Fruit fly (Drosophila melanogaster) whole organism, embryonic: ENCODE data around the gene unk.

ENCODE experiments used
- CG10654 ChIP-seq: fragments of 200-800 bp; sonication (Bioruptor generic); optimal IDR thresholded peaks from 2 replicates; lab custom pipeline; 2016; ENCODE audit warnings: missing biosample characterization, missing genetic modification characterization
- CG11398 ChIP-seq: fragments of 200-800 bp; sonication (Bioruptor generic); optimal IDR thresholded peaks from 2 replicates; lab custom pipeline; 2016; ENCODE audit warnings: missing biosample characterization, missing genetic modification characterization
- CG12299 ChIP-seq: fragments of 200-800 bp; sonication (Bioruptor generic); optimal IDR thresholded peaks from 2 replicates; lab custom pipeline; 2018; ENCODE audit warnings: missing biosample characterization, mild to moderate bottlenecking, missing genetic modification characterization
- CG12769 ChIP-seq: fragments of 200-800 bp; sonication (Bioruptor generic); optimal IDR thresholded peaks from 2 replicates; lab custom pipeline; 2019; ENCODE audit warnings: missing biosample characterization, mild to moderate bottlenecking, missing genetic modification characterization, moderate library complexity
- CG13894 ChIP-seq: fragments of 200-800 bp; sonication (Bioruptor generic); optimal IDR thresholded peaks from 3 replicates; lab custom pipeline; 2018; ENCODE audit warnings: missing biosample characterization, mild to moderate bottlenecking, missing genetic modification characterization, moderate library complexity
- CG14014 ChIP-seq: fragments of 200-800 bp; sonication (Bioruptor generic); IDR thresholded peaks from 2 replicates; pipeline ENCODE4 v1.3.6; 2022; ENCODE audit warnings: missing biosample characterization, missing genetic modification characterization
- CG14965 ChIP-seq: fragments of 200-800 bp; sonication (Bioruptor generic); optimal IDR thresholded peaks from 2 replicates; lab custom pipeline; 2016; ENCODE audit warnings: missing biosample characterization, missing genetic modification characterization, borderline replicate concordance
- CG17612 ChIP-seq: fragments of 200-800 bp; sonication (Bioruptor generic); IDR thresholded peaks from 2 replicates; pipeline ENCODE4 v1.3.6; 2022; ENCODE audit warnings: missing biosample characterization, missing genetic modification characterization
- CG18619 ChIP-seq: fragments of 200-800 bp; sonication (Bioruptor generic); optimal IDR thresholded peaks from 3 replicates; lab custom pipeline; 2017; ENCODE audit warnings: missing biosample characterization, mild to moderate bottlenecking, missing genetic modification characterization
- CG2678 ChIP-seq: fragments of 200-800 bp; sonication (Bioruptor generic); optimal IDR thresholded peaks from 3 replicates; lab custom pipeline; 2019; ENCODE audit warnings: missing biosample characterization, mild to moderate bottlenecking, missing genetic modification characterization, moderate library complexity
- CG43689 ChIP-seq: fragments of 200-800 bp; sonication (Bioruptor generic); IDR thresholded peaks from 2 replicates; pipeline ENCODE4 v1.3.6; 2022; ENCODE audit warnings: missing biosample characterization, missing genetic modification characterization
- CG5180 ChIP-seq: fragments of 200-800 bp; sonication (Bioruptor generic); optimal IDR thresholded peaks from 3 replicates; lab custom pipeline; 2017; ENCODE audit warnings: missing biosample characterization, missing genetic modification characterization, mild to moderate bottlenecking, moderate library complexity, missing genetic modification reagents
- CG7839 ChIP-seq: fragments of 200-800 bp; sonication (Bioruptor generic); optimal IDR thresholded peaks from 3 replicates; lab custom pipeline; 2018; ENCODE audit warnings: missing biosample characterization, mild to moderate bottlenecking, missing genetic modification characterization, moderate library complexity
- CG8359 ChIP-seq: fragments of 200-800 bp; sonication (Bioruptor generic); optimal IDR thresholded peaks from 2 replicates; lab custom pipeline; 2017; ENCODE audit warnings: missing biosample characterization, mild to moderate bottlenecking, missing genetic modification characterization, borderline replicate concordance
- CrebB ChIP-seq: fragments of 200-800 bp; sonication (Bioruptor generic); optimal IDR thresholded peaks from 3 replicates; lab custom pipeline; 2018; ENCODE audit warnings: missing biosample characterization, mild to moderate bottlenecking, missing genetic modification characterization
- D19A ChIP-seq: fragments of 200-800 bp; optimal IDR thresholded peaks from 3 replicates; lab custom pipeline; 2019; ENCODE audit warnings: missing biosample characterization, mild to moderate bottlenecking, missing genetic modification characterization, moderate library complexity
- Ets65A ChIP-seq: fragments of 200-800 bp; sonication (Bioruptor generic); peaks from one replicate; lab custom pipeline; 2016; ENCODE audit warnings: missing biosample characterization, missing genetic modification characterization
- H15 ChIP-seq: fragments of 200-800 bp; sonication (Bioruptor generic); IDR thresholded peaks from 3 replicates; pipeline ENCODE4 v1.3.6; 2022; ENCODE audit warnings: missing biosample characterization, missing genetic modification characterization
- HHEX ChIP-seq: fragments of 200-800 bp; sonication (Bioruptor generic); optimal IDR thresholded peaks from 3 replicates; lab custom pipeline; 2017; ENCODE audit warnings: missing biosample characterization, mild to moderate bottlenecking, missing genetic modification characterization, missing genetic modification reagents
- HLHmδ ChIP-seq: fragments of 200-800 bp; sonication (Bioruptor generic); optimal IDR thresholded peaks from 2 replicates; lab custom pipeline; 2018; ENCODE audit warnings: missing biosample characterization, mild to moderate bottlenecking, missing genetic modification characterization, moderate library complexity
- Hey ChIP-seq: fragments of 200-800 bp; sonication (Bioruptor generic); optimal IDR thresholded peaks from 3 replicates; lab custom pipeline; 2018; ENCODE audit warnings: missing biosample characterization, mild to moderate bottlenecking, missing genetic modification characterization
- Hr3 ChIP-seq: fragments of 200-800 bp; sonication (Bioruptor generic); optimal IDR thresholded peaks from 3 replicates; lab custom pipeline; 2016; ENCODE audit warnings: missing biosample characterization, missing genetic modification characterization
- NFAT ChIP-seq: fragments of 200-800 bp; sonication (Bioruptor generic); IDR thresholded peaks from 2 replicates; pipeline ENCODE4 v1.3.6; 2022; ENCODE audit warnings: missing biosample characterization, missing genetic modification characterization
- Opbp ChIP-seq: fragments of 200-800 bp; sonication (Bioruptor generic); IDR thresholded peaks from 3 replicates; pipeline ENCODE4 v1.3.6; 2022; ENCODE audit warnings: missing biosample characterization, missing genetic modification characterization; ENCODE audit not compliant: partially characterized antibody
- PHDP ChIP-seq: fragments of 200-800 bp; sonication (Bioruptor generic); optimal IDR thresholded peaks from 3 replicates; lab custom pipeline; 2018; ENCODE audit warnings: missing biosample characterization, mild to moderate bottlenecking, missing genetic modification characterization, moderate library complexity
- Stat92E ChIP-seq, 3 experiments: fragments of >200 bp in 2 of 3; fragments of 200-800 bp in 1 of 3; sonication (Bioruptor generic) in 1 of 3; optimal IDR thresholded peaks; 2 replicates each; lab custom pipeline; 2017 to 2019; ENCODE audit warnings: missing biosample characterization in 3 of 3, missing genetic modification characterization in 3 of 3, mild to moderate bottlenecking in 1 of 3, moderate library complexity in 1 of 3
- cad ChIP-seq: fragments of >200 bp; optimal IDR thresholded peaks from 2 replicates; lab custom pipeline; 2017; ENCODE audit warnings: missing biosample characterization, missing genetic modification characterization
- dmrt99B ChIP-seq: fragments of 200-800 bp; sonication (Bioruptor generic); optimal IDR thresholded peaks from 2 replicates; lab custom pipeline; 2018; ENCODE audit warnings: missing biosample characterization, mild to moderate bottlenecking, missing genetic modification characterization, moderate library complexity
- fu2 ChIP-seq: fragments of 200-800 bp; sonication (Bioruptor generic); optimal IDR thresholded peaks from 2 replicates; lab custom pipeline; 2016; ENCODE audit warnings: missing biosample characterization, missing genetic modification characterization
- grau ChIP-seq: fragments of 200-800 bp; optimal IDR thresholded peaks from 3 replicates; lab custom pipeline; 2019; ENCODE audit warnings: missing biosample characterization, mild to moderate bottlenecking, missing genetic modification characterization, moderate library complexity
- lab ChIP-seq: fragments of 200-800 bp; sonication (Bioruptor generic); optimal IDR thresholded peaks from 3 replicates; lab custom pipeline; 2017; ENCODE audit warnings: missing biosample characterization, missing genetic modification characterization, mild to moderate bottlenecking, moderate library complexity, missing genetic modification reagents
- maf-S ChIP-seq: fragments of 200-800 bp; sonication (Bioruptor generic); optimal IDR thresholded peaks from 2 replicates; lab custom pipeline; 2016; ENCODE audit warnings: missing biosample characterization, missing genetic modification characterization
- mam ChIP-seq: fragments of 200-800 bp; sonication (Bioruptor generic); optimal IDR thresholded peaks from 3 replicates; lab custom pipeline; 2016; ENCODE audit warnings: missing biosample characterization, missing genetic modification characterization
- nom ChIP-seq: fragments of 200-800 bp; sonication (Bioruptor generic); optimal IDR thresholded peaks from 2 replicates; lab custom pipeline; 2017; ENCODE audit warnings: missing biosample characterization, missing genetic modification characterization, mild to moderate bottlenecking, moderate library complexity, missing genetic modification reagents
- pan ChIP-seq, 4 experiments: fragments of >200 bp in 3 of 4; fragments of 200-800 bp in 1 of 4; sonication (Bioruptor generic) in 1 of 4; optimal IDR thresholded peaks in 3 of 4; IDR thresholded peaks in 1 of 4; 2 replicates each; pipeline versions ENCODE4 v1.3.6 to Lab custom; 2017 to 2022; ENCODE audit warnings: missing biosample characterization in 2 of 4, missing genetic modification characterization in 2 of 4, mixed read lengths in 1 of 4
- prd ChIP-seq, 3 experiments: fragments of >200 bp in 2 of 3; fragments of 200-800 bp in 1 of 3; sonication (Bioruptor generic) in 1 of 3; optimal IDR thresholded peaks in 2 of 3; IDR thresholded peaks in 1 of 3; 2 replicates in 2 of 3; 3 replicates in 1 of 3; pipeline versions ENCODE4 v1.3.6 to Lab custom; 2017 to 2022; ENCODE audit warnings: missing biosample characterization in 1 of 3, missing genetic modification characterization in 1 of 3
- sc ChIP-seq, 3 experiments: fragments of >200 bp in 2 of 3; fragments of 200-800 bp in 1 of 3; sonication (Bioruptor generic) in 1 of 3; optimal IDR thresholded peaks; 2 replicates in 2 of 3; 3 replicates in 1 of 3; lab custom pipeline; 2017; ENCODE audit warnings: mild to moderate bottlenecking in 1 of 3, missing biosample characterization in 1 of 3, missing genetic modification characterization in 1 of 3, missing genetic modification reagents in 1 of 3
- sob ChIP-seq: fragments of 200-800 bp; sonication (Bioruptor generic); IDR thresholded peaks from 2 replicates; pipeline ENCODE4 v1.3.6; 2022; ENCODE audit warnings: missing biosample characterization, missing genetic modification characterization
- sr ChIP-seq: fragments of 200-800 bp; sonication (Bioruptor generic); IDR thresholded peaks from 3 replicates; pipeline ENCODE4 v1.3.6; 2022; ENCODE audit warnings: missing biosample characterization, missing genetic modification characterization
- tio ChIP-seq: fragments of 200-800 bp; sonication (Bioruptor generic); optimal IDR thresholded peaks from 2 replicates; lab custom pipeline; 2017; ENCODE audit warnings: missing biosample characterization, missing genetic modification characterization, inconsistent platforms
- tll ChIP-seq, 2 experiments: fragments of 200-800 bp in 1 of 2; fragments of >200 bp in 1 of 2; sonication (Bioruptor generic) in 1 of 2; optimal IDR thresholded peaks; 2 replicates each; lab custom pipeline; 2017 to 2019; ENCODE audit warnings: missing biosample characterization in 2 of 2, missing genetic modification characterization in 2 of 2, mild to moderate bottlenecking in 1 of 2, moderate library complexity in 1 of 2
- toy ChIP-seq: fragments of 200-800 bp; sonication (Bioruptor generic); IDR thresholded peaks from 2 replicates; pipeline ENCODE4 v1.3.6; 2022; ENCODE audit warnings: missing biosample characterization, missing genetic modification characterization
- trem ChIP-seq: fragments of 200-800 bp; optimal IDR thresholded peaks from 3 replicates; lab custom pipeline; 2019; ENCODE audit warnings: missing biosample characterization, mild to moderate bottlenecking, missing genetic modification characterization, moderate library complexity
- unpg ChIP-seq: fragments of 200-800 bp; sonication (Bioruptor generic); optimal IDR thresholded peaks from 3 replicates; lab custom pipeline; 2018; ENCODE audit warnings: missing biosample characterization, mild to moderate bottlenecking, missing genetic modification characterization, moderate library complexity
- zen ChIP-seq: fragments of 200-800 bp; sonication (Bioruptor generic); optimal IDR thresholded peaks from 3 replicates; lab custom pipeline; 2018; ENCODE audit warnings: missing biosample characterization, mild to moderate bottlenecking, missing genetic modification characterization, moderate library complexity
- zfh2 ChIP-seq: fragments of 200-800 bp; sonication (Bioruptor generic); optimal IDR thresholded peaks from 2 replicates; lab custom pipeline; 2016; ENCODE audit warnings: missing biosample characterization, missing genetic modification characterization

unk gene

DNA sequence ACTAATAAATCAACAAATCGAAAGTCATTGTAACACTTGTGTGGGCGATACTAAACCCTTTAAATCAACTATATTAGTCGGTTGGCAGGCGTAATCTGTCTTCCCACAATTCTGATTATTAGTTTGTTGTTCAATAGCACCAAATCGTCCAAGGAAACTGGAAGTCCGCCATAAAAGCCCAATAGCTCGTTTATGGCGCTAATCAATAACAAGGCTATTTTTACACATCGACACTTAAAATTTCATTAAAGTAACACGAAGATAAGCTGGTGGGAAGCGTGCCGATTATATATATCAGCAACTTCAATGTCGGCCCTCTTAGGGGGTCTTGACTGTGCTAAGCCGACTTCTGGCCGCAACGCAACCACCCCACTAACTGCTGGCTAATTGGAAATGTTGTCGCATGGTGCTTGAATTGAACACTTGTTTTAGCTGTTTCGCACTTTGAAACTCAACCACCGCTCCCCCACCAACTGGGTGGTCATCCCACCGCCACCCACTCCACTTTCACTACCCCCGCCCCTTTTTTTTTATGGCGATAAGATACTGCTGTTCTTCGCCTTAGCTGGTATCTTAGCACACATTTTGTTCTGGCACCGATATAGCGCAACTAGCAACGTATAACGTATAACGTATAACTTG lies 18.5 kb downstream of the unk start (continued):
- TF ChIP-seq CG11398 (GFP tag; lab: Kevin White, UChicago), result no peak
- no peak for TF ChIP-seq CG18619 (GFP tag; lab: Kevin White, UChicago)
- peak; percentile 9 for TF ChIP-seq CrebB
- no peak for TF ChIP-seq CG8359
- peak; percentile 43 for TF ChIP-seq PHDP (tag; lab: Kevin White, UChicago)
- TF ChIP-seq HHEX (GFP tag; lab: Kevin White, UChicago), result peak; percentile 17
- TF ChIP-seq unpg (GFP tag; lab: Kevin White, UChicago), result peak; percentile 15
- TF ChIP-seq HLHmδ (GFP tag; lab: Kevin White, UChicago), result no peak
- peak; percentile 45 for TF ChIP-seq CG13894 (tag; lab: Kevin White, UChicago)
- TF ChIP-seq CG5180 (GFP tag; lab: Kevin White, UChicago), result no peak
- no peak for TF ChIP-seq dmrt99B (tag; lab: Kevin White, UChicago)
- peak; percentile 80 for TF ChIP-seq Hey (tag; lab: Kevin White, UChicago)
- no peak for TF ChIP-seq toy
- TF ChIP-seq CG14965 (GFP tag; lab: Kevin White, UChicago), result no peak
- TF ChIP-seq CG7839 (tag; lab: Kevin White, UChicago), result peak; percentile 10
- TF ChIP-seq NFAT (GFP tag; lab: Robert Waterston, UW), result no peak

DNA sequence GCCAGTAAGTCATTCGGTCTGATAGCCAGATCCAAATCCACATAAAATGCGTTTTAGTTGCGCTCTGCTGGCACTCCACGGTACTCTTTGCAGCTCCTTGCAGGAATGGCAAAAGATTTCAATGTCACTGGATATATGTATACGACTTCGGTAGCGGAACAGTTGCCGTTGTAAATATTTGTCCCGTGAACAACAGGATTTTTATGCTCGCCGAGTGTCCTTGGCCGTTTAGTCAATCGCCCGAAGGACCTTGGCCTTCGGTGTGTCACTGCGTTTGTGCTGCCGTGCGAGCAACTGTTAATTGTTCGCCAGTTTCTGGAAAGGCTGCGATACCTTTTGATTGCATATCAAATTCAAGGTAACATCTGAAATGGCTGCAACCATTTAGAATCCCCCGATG lies 19.2 kb downstream of the unk start:
- TF ChIP-seq cad (GFP tag; lab: Kevin White, UChicago) (peak; percentile 73), CG14014 (GFP tag; lab: Robert Waterston, UW) (no peak), prd (optimal IDR thresholded peaks at IDR 0.05; lab: Kevin White, UChicago) (no peak), prd (GFP tag; IDR thresholded peaks at IDR 0.05; lab: Robert Waterston, UW) (peak; percentile 29; the same call in 1 of the 3 replicates), Opbp (GFP tag; lab: Robert Waterston, UW) (no peak), Ets65A (GFP tag; lab: Kevin White, UChicago) (peak; percentile 28), lab (GFP tag; lab: Kevin White, UChicago) (no peak), fu2 (GFP tag; lab: Kevin White, UChicago) (no peak), CG2678 (no peak), trem (tag; lab: Kevin White, UChicago) (no peak), zen (tag; lab: Kevin White, UChicago) (peak; percentile 45), tll (GFP tag; optimal IDR thresholded peaks at IDR 0.05; lab: Kevin White, UChicago) (peak in 1 of 2 experiments; percentile 86), Stat92E (GFP tag; optimal IDR thresholded peaks at IDR 0.05; lab: Kevin White, UChicago) (no peak)

DNA sequence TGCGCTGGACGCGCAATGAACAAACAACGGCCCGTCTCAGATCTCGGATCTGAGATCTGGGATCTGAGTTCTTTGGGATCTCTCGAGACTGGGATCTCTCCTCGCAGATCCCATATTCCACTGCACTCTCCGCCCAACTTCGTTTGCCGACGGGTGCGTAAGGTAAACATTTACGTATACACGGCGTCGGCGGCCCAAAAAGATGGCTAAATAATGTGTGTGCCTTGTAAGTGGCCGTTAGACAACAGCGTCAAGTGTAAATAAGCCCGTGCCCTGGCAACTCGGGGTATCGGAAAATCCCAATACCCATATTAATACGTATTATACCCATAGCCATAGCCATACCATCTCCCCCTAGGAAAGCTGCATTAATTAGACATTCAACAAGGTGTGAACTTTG lies 23.0 kb downstream of the unk start:
- TF ChIP-seq zfh2 (GFP tag; lab: Kevin White, UChicago) (no peak), sc (optimal IDR thresholded peaks at IDR 0.05; lab: Kevin White, UChicago) (no peak), sc (GFP tag; optimal IDR thresholded peaks at IDR 0.05; lab: Kevin White, UChicago) (no peak), grau (tag; lab: Kevin White, UChicago) (no peak), CG12769 (tag; lab: Kevin White, UChicago) (no peak), sr (GFP tag; lab: Robert Waterston, UW) (no peak), H15 (no peak), CG12299 (tag; lab: Kevin White, UChicago) (no peak), Hr3 (no peak), CG10654 (no peak), tio (GFP tag; lab: Kevin White, UChicago) (no peak), sob (GFP tag; lab: Robert Waterston, UW) (no peak), CG17612 (GFP tag; lab: Robert Waterston, UW) (no peak), nom (GFP tag; lab: Kevin White, UChicago) (no peak), CG43689 (GFP tag; lab: Robert Waterston, UW) (no peak), pan (optimal IDR thresholded peaks at IDR 0.05; lab: Kevin White, UChicago) (no peak), pan (GFP tag; optimal IDR thresholded peaks at IDR 0.05 in 1 of 2, IDR thresholded peaks at IDR 0.05 in 1 of 2) (peak in 1 of 2 experiments; percentile 9), mam (GFP tag; lab: Kevin White, UChicago) (no peak), D19A (tag; lab: Kevin White, UChicago) (no peak), maf-S (GFP tag; lab: Kevin White, UChicago) (no peak)
